Fruit fly (Drosophila melanogaster): ENCODE data around the gene aralar1.

- TF ChIP-seq usp (GFP tag; optimal IDR thresholded peaks at IDR 0.05) (no peak), CG8478 (optimal IDR thresholded peaks at IDR 0.05) (no peak), pan (optimal IDR thresholded peaks at IDR 0.05) (no peak), EcR (GFP tag; optimal IDR thresholded peaks at IDR 0.05) (no peak)
These were observed 15.0 kb upstream of the aralar1 start for dm6 chr3R:30470690-30471089.
